Worm (Caenorhabditis elegans) whole organism, L2 larva: ENCODE measurements around the gene ugt-3.

Source experiments
- nhr-10 ChIP-seq: sonication (generic microtip); optimal IDR thresholded peaks from 2 replicates; lab custom pipeline; 2017; ENCODE audit warnings: missing biosample characterization, missing genetic modification characterization
- unc-39 ChIP-seq: fragments of 150-350 bp; optimal IDR thresholded peaks from 2 replicates; lab custom pipeline; 2014; ENCODE audit warnings: missing biosample characterization, missing genetic modification characterization

ce11 chrV:12786340-12786739 lies 13.7 kb downstream of the ugt-3 start:
- TF ChIP-seq nhr-10 (no peak), unc-39 (tag; lab: Kevin White, UChicago) (no peak)
